Fruit fly (Drosophila melanogaster): Measurements from ENCODE around the gene CG7990.

- TF ChIP-seq psq (optimal IDR thresholded peaks at IDR 0.05), result no peak
- no peak for TF ChIP-seq pan (optimal IDR thresholded peaks at IDR 0.05)
- TF ChIP-seq Dll (optimal IDR thresholded peaks at IDR 0.05), result no peak
These were observed 40.1 kb upstream of the CG7990 start, which contains the start of gene CG14196 for dm6 chrX:19241790-19242373.
